Worm (Caenorhabditis elegans) whole organism, L3 larva: ENCODE results near the gene fce-2.

ENCODE experiments used
- fkh-10 ChIP-seq: sonication (generic microtip); optimal IDR thresholded peaks from 2 replicates; lab custom pipeline; 2017; ENCODE audit warnings: missing biosample characterization, missing genetic modification reagents, missing genetic modification characterization
- jun-1 ChIP-seq: fragments of 150-350 bp; optimal IDR thresholded peaks from 2 replicates; lab custom pipeline; 2014; ENCODE audit warnings: missing biosample characterization, missing genetic modification reagents, missing genetic modification characterization
- mdl-1 ChIP-seq: fragments of 150-350 bp; optimal IDR thresholded peaks from 2 replicates; lab custom pipeline; 2014; ENCODE audit warnings: missing biosample characterization, missing genetic modification characterization
- nfya-1 ChIP-seq: sonication (generic microtip); optimal IDR thresholded peaks from 2 replicates; lab custom pipeline; 2017; ENCODE audit warnings: missing genetic modification characterization, mild to moderate bottlenecking, missing compliant biosample characterization, antibody characterized with exemption, moderate library complexity; ENCODE audit not compliant: insufficient read depth
- nhr-11 ChIP-seq: fragments of 150-350 bp; optimal IDR thresholded peaks from 2 replicates; lab custom pipeline; 2014; ENCODE audit warnings: missing biosample characterization, missing genetic modification characterization
- nhr-237 ChIP-seq: fragments of 150-350 bp; optimal IDR thresholded peaks from 2 replicates; lab custom pipeline; 2014; ENCODE audit warnings: missing biosample characterization, missing genetic modification characterization
- nhr-28 ChIP-seq: fragments of 150-350 bp; optimal IDR thresholded peaks from 2 replicates; lab custom pipeline; 2014; ENCODE audit warnings: missing biosample characterization, missing genetic modification characterization
- nhr-43 ChIP-seq: sonication (generic microtip); optimal IDR thresholded peaks from 2 replicates; lab custom pipeline; 2016; ENCODE audit warnings: mild to moderate bottlenecking, missing genetic modification characterization, missing compliant biosample characterization; ENCODE audit not compliant: poor library complexity, severe bottlenecking
- nhr-76 ChIP-seq: fragments of 150-350 bp; sonication (generic microtip); optimal IDR thresholded peaks from 5 replicates; lab custom pipeline; 2014; ENCODE audit warnings: missing biosample characterization, missing genetic modification characterization
- pha-4 ChIP-seq: fragments of 150-350 bp; optimal IDR thresholded peaks from 2 replicates; lab custom pipeline; 2014; ENCODE audit warnings: missing biosample characterization, missing genetic modification reagents, missing genetic modification characterization
- snpc-4 ChIP-seq: fragments of 150-350 bp; optimal IDR thresholded peaks from 2 replicates; lab custom pipeline; 2014; ENCODE audit warnings: missing biosample characterization, missing genetic modification characterization
- unc-62 ChIP-seq: fragments of 150-350 bp; sonication (generic microtip); optimal IDR thresholded peaks from 4 replicates; lab custom pipeline; 2014; ENCODE audit warnings: missing biosample characterization, missing genetic modification reagents, missing genetic modification characterization
- zag-1 ChIP-seq: fragments of 150-350 bp; optimal IDR thresholded peaks from 2 replicates; lab custom pipeline; 2014; ENCODE audit warnings: missing biosample characterization, missing genetic modification characterization
- ztf-11 ChIP-seq: fragments of 150-350 bp; optimal IDR thresholded peaks from 2 replicates; lab custom pipeline; 2014; ENCODE audit warnings: missing biosample characterization, missing genetic modification characterization

DNA sequence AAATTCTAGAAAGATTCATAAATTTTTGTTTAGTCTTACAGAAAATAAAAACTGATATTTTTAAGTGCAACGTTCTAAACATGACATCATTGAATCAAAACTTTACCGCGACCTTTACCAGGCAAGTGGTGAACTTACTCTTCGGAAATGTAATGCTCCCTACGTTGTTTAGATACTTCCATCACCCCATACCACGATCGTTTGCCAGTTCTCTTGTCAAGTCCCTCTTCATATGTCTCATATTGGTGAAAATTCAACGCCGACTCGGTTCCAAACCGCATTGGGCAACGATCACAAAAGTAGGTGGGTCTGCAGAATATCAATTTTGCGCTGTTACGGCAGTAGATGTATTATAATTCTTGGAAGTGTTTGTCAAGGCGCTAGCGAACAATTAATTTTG is 35.7 kb downstream of the fce-2 start, which contains the start of gene B0250.18:
- no peak for TF ChIP-seq mdl-1 (tag; lab: Kevin White, UChicago)
- no peak for TF ChIP-seq nhr-11 (tag; lab: Kevin White, UChicago)
- TF ChIP-seq pha-4 (tag; lab: Kevin White, UChicago): no peak
- TF ChIP-seq snpc-4 (tag; lab: Kevin White, UChicago): no peak
- no peak for TF ChIP-seq zag-1 (tag; lab: Kevin White, UChicago)
- no peak for TF ChIP-seq unc-62 (GFP tag; lab: Kevin White, UChicago)
- no peak for TF ChIP-seq nhr-43
- no peak for TF ChIP-seq nhr-76 (tag; lab: Kevin White, UChicago)
- no peak for TF ChIP-seq fkh-10 (GFP tag; lab: Kevin White, UChicago)
- TF ChIP-seq nhr-237 (tag; lab: Kevin White, UChicago): no peak
- no peak for TF ChIP-seq nfya-1 (tag; lab: Kevin White, UChicago)
- no peak for TF ChIP-seq jun-1 (tag; lab: Kevin White, UChicago)
- no peak for TF ChIP-seq ztf-11 (tag; lab: Kevin White, UChicago)
- TF ChIP-seq nhr-28: no peak
